Fruit fly (Drosophila melanogaster) whole organism, embryonic: ENCODE results near the gene SerRS.

Experiments used
- Atf6 ChIP-seq: fragments of 200-800 bp; sonication (Bioruptor generic); IDR thresholded peaks from 2 replicates; pipeline ENCODE4 v1.3.6; 2022; ENCODE audit warnings: missing biosample characterization, missing genetic modification characterization
- BEAF-32 ChIP-seq: fragments of 200-800 bp; sonication (Bioruptor generic); optimal IDR thresholded peaks from 3 replicates; lab custom pipeline; 2017; ENCODE audit warnings: missing biosample characterization, missing genetic modification characterization, mild to moderate bottlenecking, moderate library complexity, missing genetic modification reagents
- Bgb ChIP-seq: fragments of 200-800 bp; sonication (Bioruptor generic); IDR thresholded peaks from 2 replicates; pipeline ENCODE4 v1.3.6; 2022; ENCODE audit warnings: missing biosample characterization, missing genetic modification characterization; ENCODE audit not compliant: partially characterized antibody
- CG10565 ChIP-seq: fragments of 200-800 bp; sonication (Bioruptor generic); optimal IDR thresholded peaks from 3 replicates; lab custom pipeline; 2016; ENCODE audit warnings: missing biosample characterization, mild to moderate bottlenecking, missing genetic modification characterization
- CG10979 ChIP-seq: fragments of 200-800 bp; sonication (Bioruptor generic); optimal IDR thresholded peaks from 2 replicates; lab custom pipeline; 2018; ENCODE audit warnings: missing biosample characterization, mild to moderate bottlenecking, missing genetic modification characterization, moderate library complexity
- CG11560 ChIP-seq: fragments of 200-800 bp; sonication (Bioruptor generic); IDR thresholded peaks from 3 replicates; pipeline ENCODE4 v1.3.6; 2022; ENCODE audit warnings: missing biosample characterization, missing genetic modification characterization
- CG13624 ChIP-seq: fragments of 200-800 bp; sonication (Bioruptor generic); optimal IDR thresholded peaks from 2 replicates; lab custom pipeline; 2016; ENCODE audit warnings: missing biosample characterization, missing genetic modification characterization
- CG14860 ChIP-seq: fragments of 200-800 bp; sonication (Bioruptor generic); IDR thresholded peaks from 3 replicates; pipeline ENCODE4 v1.3.6; 2022; ENCODE audit warnings: missing biosample characterization, missing genetic modification characterization; ENCODE audit not compliant: partially characterized antibody
- CG15269 ChIP-seq: fragments of 200-800 bp; sonication (Bioruptor generic); optimal IDR thresholded peaks from 2 replicates; lab custom pipeline; 2018; ENCODE audit warnings: missing biosample characterization, mild to moderate bottlenecking, missing genetic modification characterization, moderate library complexity
- CG15514 ChIP-seq: fragments of 200-800 bp; sonication (Bioruptor generic); optimal IDR thresholded peaks from 3 replicates; lab custom pipeline; 2017; ENCODE audit warnings: missing biosample characterization, missing genetic modification characterization, mild to moderate bottlenecking, moderate library complexity, missing genetic modification reagents
- CG15696 ChIP-seq: fragments of 200-800 bp; sonication (Bioruptor generic); optimal IDR thresholded peaks from 2 replicates; lab custom pipeline; 2019; ENCODE audit warnings: missing biosample characterization, mild to moderate bottlenecking, missing genetic modification characterization, moderate library complexity
- CG18262 ChIP-seq: fragments of 200-800 bp; optimal IDR thresholded peaks from 3 replicates; lab custom pipeline; 2019; ENCODE audit warnings: missing biosample characterization, mild to moderate bottlenecking, missing genetic modification characterization, moderate library complexity
- CG3065 ChIP-seq: fragments of 200-800 bp; sonication (Bioruptor generic); optimal IDR thresholded peaks from 2 replicates; lab custom pipeline; 2016; ENCODE audit warnings: missing biosample characterization, missing genetic modification characterization
- CG31365 ChIP-seq: fragments of 200-800 bp; sonication (Bioruptor generic); optimal IDR thresholded peaks from 2 replicates; lab custom pipeline; 2018; ENCODE audit warnings: missing biosample characterization, mild to moderate bottlenecking, missing genetic modification characterization
- CG34224 ChIP-seq: fragments of 200-800 bp; sonication (Bioruptor generic); IDR thresholded peaks from 3 replicates; pipeline ENCODE4 v1.3.6; 2022; ENCODE audit warnings: missing biosample characterization, missing genetic modification characterization; ENCODE audit not compliant: partially characterized antibody
- CG34376 ChIP-seq: fragments of 200-800 bp; sonication (Bioruptor generic); optimal IDR thresholded peaks from 2 replicates; lab custom pipeline; 2018; ENCODE audit warnings: missing biosample characterization, mild to moderate bottlenecking, missing genetic modification characterization
- CG3726 ChIP-seq: fragments of 200-800 bp; sonication (Bioruptor generic); IDR thresholded peaks from 3 replicates; pipeline ENCODE4, ENCODE4 v1.3.6; 2022; ENCODE audit warnings: missing biosample characterization, missing genetic modification characterization
- CG4360 ChIP-seq: fragments of 200-800 bp; sonication (Bioruptor generic); IDR thresholded peaks from 2 replicates; pipeline ENCODE4 v1.3.6; 2022; ENCODE audit warnings: missing biosample characterization, missing genetic modification characterization
- CG6175 ChIP-seq: fragments of 200-800 bp; sonication (Bioruptor generic); IDR thresholded peaks from 3 replicates; pipeline ENCODE4 v1.3.6; 2022; ENCODE audit warnings: missing biosample characterization, missing genetic modification characterization
- CG6254 ChIP-seq: fragments of 200-800 bp; sonication (Bioruptor generic); optimal IDR thresholded peaks from 3 replicates; lab custom pipeline; 2017; ENCODE audit warnings: mild to moderate bottlenecking, missing biosample characterization, missing genetic modification reagents, missing genetic modification characterization
- CG6689 ChIP-seq: fragments of 200-800 bp; sonication (Bioruptor generic); IDR thresholded peaks from 2 replicates; pipeline ENCODE4 v1.3.6; 2022; ENCODE audit warnings: missing biosample characterization, missing genetic modification characterization
- CG6791 ChIP-seq: fragments of 200-800 bp; sonication (Bioruptor generic); IDR thresholded peaks from 3 replicates; pipeline ENCODE4 v1.3.6; 2022; ENCODE audit warnings: missing biosample characterization, missing genetic modification characterization; ENCODE audit not compliant: partially characterized antibody
- CG7987 ChIP-seq: fragments of 200-800 bp; sonication (Bioruptor generic); optimal IDR thresholded peaks from 2 replicates; lab custom pipeline; 2018; ENCODE audit warnings: missing biosample characterization, mild to moderate bottlenecking, missing genetic modification characterization, moderate library complexity
- CHES-1-like ChIP-seq: fragments of 200-800 bp; sonication (Bioruptor generic); optimal IDR thresholded peaks from 2 replicates; lab custom pipeline; 2016; ENCODE audit warnings: missing biosample characterization, missing genetic modification characterization
- Dip2 ChIP-seq: fragments of 200-800 bp; sonication (Bioruptor generic); IDR thresholded peaks from 2 replicates; pipeline ENCODE4 v1.3.6; 2022; ENCODE audit warnings: missing biosample characterization, missing genetic modification characterization
- Doc3 ChIP-seq: fragments of 200-800 bp; sonication (Bioruptor generic); IDR thresholded peaks from 3 replicates; pipeline ENCODE4 v1.3.6; 2022; ENCODE audit warnings: missing biosample characterization, missing genetic modification characterization; ENCODE audit not compliant: partially characterized antibody
- Ets97D ChIP-seq: fragments of 200-800 bp; sonication (Bioruptor generic); optimal IDR thresholded peaks from 3 replicates; lab custom pipeline; 2016; ENCODE audit warnings: missing biosample characterization, missing genetic modification characterization
- Fer2 ChIP-seq: fragments of 200-800 bp; sonication (Bioruptor generic); optimal IDR thresholded peaks from 2 replicates; lab custom pipeline; 2018; ENCODE audit warnings: missing biosample characterization, mild to moderate bottlenecking, missing genetic modification characterization, moderate library complexity
- H15 ChIP-seq: fragments of 200-800 bp; sonication (Bioruptor generic); IDR thresholded peaks from 3 replicates; pipeline ENCODE4 v1.3.6; 2022; ENCODE audit warnings: missing biosample characterization, missing genetic modification characterization
- Hr39 ChIP-seq: fragments of >200 bp; optimal IDR thresholded peaks from 2 replicates; lab custom pipeline; 2017
- MBD-R2 ChIP-seq: fragments of 200-800 bp; sonication (Bioruptor generic); IDR thresholded peaks from 2 replicates; pipeline ENCODE4 v1.3.6; 2022; ENCODE audit warnings: missing biosample characterization, missing genetic modification characterization
- Med ChIP-seq: fragments of 200-800 bp; sonication (Bioruptor generic); peaks from one replicate; lab custom pipeline; 2016; ENCODE audit warnings: missing biosample characterization, missing genetic modification characterization, mild to moderate bottlenecking, inconsistent platforms, moderate library complexity
- NFAT ChIP-seq: fragments of 200-800 bp; sonication (Bioruptor generic); IDR thresholded peaks from 2 replicates; pipeline ENCODE4 v1.3.6; 2022; ENCODE audit warnings: missing biosample characterization, missing genetic modification characterization
- Ravus ChIP-seq: fragments of 200-800 bp; sonication (Bioruptor generic); IDR thresholded peaks from 2 replicates; pipeline ENCODE4 v1.3.6; 2022; ENCODE audit warnings: missing biosample characterization, missing genetic modification characterization
- YL-1 ChIP-seq: fragments of 200-800 bp; sonication (Bioruptor generic); optimal IDR thresholded peaks from 3 replicates; lab custom pipeline; 2017; ENCODE audit warnings: missing biosample characterization, mild to moderate bottlenecking, missing genetic modification characterization
- bbx ChIP-seq: fragments of 200-800 bp; sonication (Bioruptor generic); IDR thresholded peaks from 2 replicates; pipeline ENCODE4 v1.3.6; 2022; ENCODE audit warnings: missing biosample characterization, missing genetic modification characterization; ENCODE audit not compliant: partially characterized antibody
- cad ChIP-seq: fragments of >200 bp; optimal IDR thresholded peaks from 2 replicates; lab custom pipeline; 2017; ENCODE audit warnings: missing biosample characterization, missing genetic modification characterization
- chn ChIP-seq: fragments of 200-800 bp; sonication (Bioruptor generic); optimal IDR thresholded peaks from 2 replicates; lab custom pipeline; 2016; ENCODE audit warnings: missing biosample characterization, missing genetic modification characterization
- dm ChIP-seq: fragments of 200-800 bp; sonication (Bioruptor generic); optimal IDR thresholded peaks from 3 replicates; lab custom pipeline; 2016; ENCODE audit warnings: missing biosample characterization, missing genetic modification characterization
- gem ChIP-seq: fragments of 200-800 bp; sonication (Bioruptor generic); optimal IDR thresholded peaks from 2 replicates; lab custom pipeline; 2019; ENCODE audit warnings: missing biosample characterization, mild to moderate bottlenecking, missing genetic modification characterization, moderate library complexity
- gfzf ChIP-seq: fragments of 200-800 bp; sonication (Bioruptor generic); optimal IDR thresholded peaks from 2 replicates; lab custom pipeline; 2016; ENCODE audit warnings: missing biosample characterization, mild to moderate bottlenecking, missing genetic modification characterization, moderate library complexity
- hb ChIP-seq: fragments of 200-800 bp; sonication (Bioruptor generic); IDR thresholded peaks from 3 replicates; pipeline ENCODE4 v1.3.6; 2022; ENCODE audit warnings: missing biosample characterization, missing genetic modification characterization; ENCODE audit not compliant: partially characterized antibody
- hbn ChIP-seq: fragments of 200-800 bp; sonication (Bioruptor generic); IDR thresholded peaks from 2 replicates; pipeline ENCODE4 v1.3.6; 2022; ENCODE audit warnings: missing biosample characterization, missing genetic modification characterization; ENCODE audit not compliant: partially characterized antibody
- knrl ChIP-seq: fragments of 200-800 bp; sonication (Bioruptor generic); IDR thresholded peaks from 3 replicates; pipeline ENCODE4 v1.3.6; 2022; ENCODE audit warnings: missing biosample characterization, missing genetic modification characterization; ENCODE audit not compliant: partially characterized antibody
- nerfin-2 ChIP-seq: fragments of 200-800 bp; sonication (Bioruptor generic); IDR thresholded peaks from 2 replicates; pipeline ENCODE4 v1.3.6; 2022; ENCODE audit warnings: missing biosample characterization, missing genetic modification characterization; ENCODE audit not compliant: partially characterized antibody
- p53 ChIP-seq: fragments of 200-800 bp; sonication (Bioruptor generic); optimal IDR thresholded peaks from 2 replicates; lab custom pipeline; 2016; ENCODE audit warnings: missing biosample characterization, missing genetic modification characterization
- pzg ChIP-seq: fragments of 200-800 bp; sonication (Bioruptor generic); optimal IDR thresholded peaks from 3 replicates; lab custom pipeline; 2018; ENCODE audit warnings: missing biosample characterization, mild to moderate bottlenecking, missing genetic modification characterization, moderate library complexity
- sna ChIP-seq: fragments of 200-800 bp; sonication (Bioruptor generic); IDR thresholded peaks from 2 replicates; pipeline ENCODE4 v1.3.6; 2022; ENCODE audit warnings: missing biosample characterization, missing genetic modification characterization; ENCODE audit not compliant: partially characterized antibody
- stwl ChIP-seq: fragments of 200-800 bp; sonication (Bioruptor generic); optimal IDR thresholded peaks from 3 replicates; lab custom pipeline; 2018; ENCODE audit warnings: missing biosample characterization, mild to moderate bottlenecking, missing genetic modification characterization, moderate library complexity
- unc-4 ChIP-seq: fragments of 200-800 bp; sonication (Bioruptor generic); IDR thresholded peaks from 2 replicates; pipeline ENCODE4 v1.3.6; 2022; ENCODE audit warnings: missing biosample characterization, missing genetic modification characterization; ENCODE audit not compliant: partially characterized antibody

The SerRS gene

DNA sequence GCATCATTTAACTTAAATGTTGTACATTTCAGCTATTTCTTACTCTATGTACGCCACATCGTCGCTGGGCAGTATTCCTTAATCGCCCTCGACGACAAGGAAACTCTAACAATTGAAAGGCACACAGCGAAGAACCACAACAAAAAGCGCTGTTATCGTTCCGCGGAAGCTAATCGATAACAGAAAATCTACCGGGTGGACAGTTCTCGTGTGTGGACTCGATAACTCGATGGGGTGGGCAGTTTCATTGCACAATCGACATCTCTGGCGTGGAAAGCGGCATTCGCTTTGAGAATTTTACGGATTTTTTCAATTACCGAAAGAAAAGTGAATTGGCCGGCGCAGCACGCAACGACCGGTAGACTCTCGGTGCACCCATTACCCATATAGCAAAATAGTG is 14.2 kb downstream of the SerRS start, which contains the start of the genes alpha4GT1 and Prp40 (continued):
- TF ChIP-seq chn, result no peak
- 0 out of 2 replicates have a peak, but pooled peaks have one; percentile 15 for TF ChIP-seq NFAT (GFP tag; lab: Robert Waterston, UW)
- peak; percentile 70 for TF ChIP-seq CG6254 (GFP tag; lab: Kevin White, UChicago)
- peak; percentile 96 for TF ChIP-seq CG34224 (GFP tag; lab: Robert Waterston, UW)
- TF ChIP-seq CG15696 (tag; lab: Kevin White, UChicago), result no peak
- TF ChIP-seq CG10979 (tag; lab: Kevin White, UChicago), result no peak
- TF ChIP-seq gem (tag; lab: Kevin White, UChicago), result no peak
- TF ChIP-seq unc-4 (GFP tag; lab: Robert Waterston, UW), result peak; percentile 65
- TF ChIP-seq Bgb (GFP tag; lab: Robert Waterston, UW), result peak; percentile 91
- TF ChIP-seq MBD-R2, result peak; percentile 98
- TF ChIP-seq cad, result no peak
- peak; percentile 77; the same call in 1 of the 2 replicates for TF ChIP-seq CG4360
- peak; percentile 72 for TF ChIP-seq stwl (tag; lab: Kevin White, UChicago)
- peak; percentile 27 for TF ChIP-seq gfzf (GFP tag; lab: Kevin White, UChicago)
- peak; percentile 61 for TF ChIP-seq dm (GFP tag; lab: Kevin White, UChicago)
- peak; percentile 72 for TF ChIP-seq sna (GFP tag; lab: Robert Waterston, UW)
- TF ChIP-seq CG6689 (GFP tag; lab: Robert Waterston, UW), result no peak
- TF ChIP-seq CG34376 (GFP tag; lab: Kevin White, UChicago), result no peak
- no peak for TF ChIP-seq Atf6 (GFP tag; lab: Robert Waterston, UW)
- no peak for TF ChIP-seq CG6175 (GFP tag; lab: Robert Waterston, UW)
- peak; percentile 64; the same call in 2 of the 3 replicates for TF ChIP-seq Doc3 (GFP tag; lab: Robert Waterston, UW)
- TF ChIP-seq hb (GFP tag; lab: Robert Waterston, UW), result peak; percentile 79; the same call in 2 of the 3 replicates
- no peak for TF ChIP-seq Hr39 (lab: Kevin White, UChicago)
- peak; percentile 86 for TF ChIP-seq CG11560
- peak; percentile 91 for TF ChIP-seq CG6791 (GFP tag; lab: Robert Waterston, UW)
- no peak for TF ChIP-seq CG3726 (GFP tag; lab: Robert Waterston, UW)
- no peak for TF ChIP-seq CG10565 (GFP tag; lab: Kevin White, UChicago)
- peak; percentile 64 for TF ChIP-seq BEAF-32 (GFP tag; lab: Kevin White, UChicago)
- TF ChIP-seq Ravus (GFP tag; lab: Robert Waterston, UW), result no peak
- TF ChIP-seq CG14860 (GFP tag; lab: Robert Waterston, UW), result peak; percentile 80
- TF ChIP-seq H15 (GFP tag; lab: Robert Waterston, UW), result no peak
- TF ChIP-seq CG15514, result peak; percentile 91
- TF ChIP-seq CG31365, result no peak
- no peak for TF ChIP-seq Fer2 (tag; lab: Kevin White, UChicago)
- peak; percentile 39 for TF ChIP-seq Med
- TF ChIP-seq CG7987 (GFP tag; lab: Kevin White, UChicago), result no peak
- TF ChIP-seq CHES-1-like, result peak; percentile 30
- TF ChIP-seq CG13624 (GFP tag; lab: Kevin White, UChicago), result peak; percentile 17
- no peak for TF ChIP-seq p53 (GFP tag; lab: Kevin White, UChicago)
- peak; percentile 42 for TF ChIP-seq Ets97D
- TF ChIP-seq hbn (GFP tag; lab: Robert Waterston, UW), result peak; percentile 71
- TF ChIP-seq CG15269 (tag; lab: Kevin White, UChicago), result no peak
- TF ChIP-seq pzg (GFP tag; lab: Kevin White, UChicago), result peak; percentile 81
- TF ChIP-seq nerfin-2, result peak; percentile 84
- TF ChIP-seq CG18262 (tag; lab: Kevin White, UChicago), result no peak
- TF ChIP-seq CG3065 (GFP tag; lab: Kevin White, UChicago), result no peak
- peak; percentile 89 for TF ChIP-seq bbx (GFP tag; lab: Robert Waterston, UW)
- peak; percentile 62 for TF ChIP-seq YL-1 (GFP tag; lab: Kevin White, UChicago)
- peak; percentile 67; the same call in 2 of the 3 replicates for TF ChIP-seq knrl (GFP tag; lab: Robert Waterston, UW)
- no peak for TF ChIP-seq Dip2 (GFP tag; lab: Robert Waterston, UW)
